Worm (Caenorhabditis elegans) whole organism, young adult: Measurements from ENCODE around the gene Y75B12B.11.
A peak's percentile ranks its signal among the peaks of the same experiment; 100 is the strongest.

Experiments
- D2030.7 ChIP-seq: fragments of 200-800 bp; sonication (Bioruptor generic); IDR thresholded peaks from 2 replicates; pipeline ENCODE4 v1.3.6; 2022; ENCODE audit warnings: missing genetic modification reagents, missing genetic modification characterization, missing compliant biosample characterization
- F22D6.2 ChIP-seq: sonication (generic microtip); optimal IDR thresholded peaks from 2 replicates; lab custom pipeline; 2016; ENCODE audit warnings: mild to moderate bottlenecking, missing genetic modification characterization, missing compliant biosample characterization
- F49E8.2 ChIP-seq: sonication (generic microtip); optimal IDR thresholded peaks from 3 replicates; lab custom pipeline; 2017; ENCODE audit warnings: missing genetic modification characterization, mild to moderate bottlenecking, missing compliant biosample characterization, antibody characterized with exemption, moderate library complexity; ENCODE audit not compliant: insufficient read depth
- K11D2.4 ChIP-seq: fragments of 200-800 bp; sonication (Bioruptor generic); IDR thresholded peaks from 2 replicates; pipeline ENCODE4 v1.3.6; 2022; ENCODE audit warnings: missing genetic modification reagents, missing genetic modification characterization, missing compliant biosample characterization
- die-1 ChIP-seq: sonication (generic microtip); optimal IDR thresholded peaks from 2 replicates; lab custom pipeline; 2016; ENCODE audit warnings: missing genotype, mild to moderate bottlenecking, missing genetic modification characterization, missing compliant biosample characterization
- egrh-3 ChIP-seq: fragments of 200-800 bp; sonication (Bioruptor generic); IDR thresholded peaks from 2 replicates; pipeline ENCODE4 v1.3.6; 2022; ENCODE audit warnings: missing genetic modification reagents, missing genetic modification characterization, missing compliant biosample characterization
- mes-4 ChIP-seq: sonication (generic microtip); optimal IDR thresholded peaks from 2 replicates; lab custom pipeline; 2016; ENCODE audit warnings: missing genotype, missing genetic modification characterization, missing compliant biosample characterization
- nhr-179 ChIP-seq: sonication (generic microtip); optimal IDR thresholded peaks from 2 replicates; lab custom pipeline; 2016; ENCODE audit warnings: mild to moderate bottlenecking, missing genetic modification characterization, missing compliant biosample characterization
- rpc-1 ChIP-seq, 2 experiments: fragments of 150-350 bp in 1 of 2; sonication (generic microtip) in 1 of 2; optimal IDR thresholded peaks; 2 replicates each; lab custom pipeline; 2014 to 2018; ENCODE audit warnings: missing biosample characterization in 1 of 2, missing genetic modification characterization in 1 of 2, missing genetic modification reagents in 1 of 2, missing genotype in 1 of 2

- TF ChIP-seq egrh-3 (GFP tag; lab: Robert Waterston, UW): no peak
- TF ChIP-seq nhr-179 (tag; lab: Kevin White, UChicago): no peak
- no peak for TF ChIP-seq die-1 (tag; lab: Kevin White, UChicago)
- peak; percentile 62; the same call in 1 of the 2 replicates for TF ChIP-seq D2030.7
- peak; percentile 71; the same call in 1 of the 2 replicates for TF ChIP-seq K11D2.4 (GFP tag; lab: Robert Waterston, UW)
- TF ChIP-seq mes-4 (tag; lab: Kevin White, UChicago): no peak
- TF ChIP-seq F22D6.2 (tag; lab: Kevin White, UChicago): no peak
- peak; percentile 15 for TF ChIP-seq F49E8.2
- peak; percentile 28 for TF ChIP-seq rpc-1 (optimal IDR thresholded peaks at IDR 0.05; lab: Kevin White, UChicago)
- no peak for TF ChIP-seq rpc-1 (tag; optimal IDR thresholded peaks at IDR 0.05; lab: Kevin White, UChicago)
Observed at ce11 chrV:15187083-15188057, 3.7 kb upstream of the Y75B12B.11 start, which contains the start of the genes cyn-7 and bath-36.
